Fruit fly (Drosophila melanogaster) whole organism, prepupa: Measurements from ENCODE around the gene CG14961.

Experiments
- Blimp-1 ChIP-seq: fragments of 200-800 bp; sonication (Bioruptor generic); optimal IDR thresholded peaks from 3 replicates; lab custom pipeline; 2017; ENCODE audit warnings: missing biosample characterization, missing genetic modification characterization, mild to moderate bottlenecking, moderate library complexity, missing genetic modification reagents
- CG10631 ChIP-seq: fragments of 200-800 bp; sonication (Bioruptor generic); optimal IDR thresholded peaks from 2 replicates; lab custom pipeline; 2016; ENCODE audit warnings: missing biosample characterization, missing genetic modification characterization
- CG10669 ChIP-seq: fragments of 200-800 bp; sonication (Bioruptor generic); optimal IDR thresholded peaks from 3 replicates; lab custom pipeline; 2018; ENCODE audit warnings: missing biosample characterization, mild to moderate bottlenecking, missing genetic modification characterization, moderate library complexity
- CG11762 ChIP-seq: fragments of 200-800 bp; sonication (Bioruptor generic); optimal IDR thresholded peaks from 3 replicates; lab custom pipeline; 2016; ENCODE audit warnings: missing biosample characterization, missing genetic modification characterization; ENCODE audit not compliant: insufficient read depth
- CG11902 ChIP-seq: fragments of 200-800 bp; sonication (Bioruptor generic); optimal IDR thresholded peaks from 3 replicates; lab custom pipeline; 2016; ENCODE audit warnings: missing biosample characterization, missing genetic modification characterization
- CG15336 ChIP-seq: fragments of 200-800 bp; sonication (Bioruptor generic); IDR thresholded peaks from 2 replicates; pipeline ENCODE4 v1.3.6; 2022; ENCODE audit warnings: missing biosample characterization, missing genetic modification characterization
- CG34406 ChIP-seq: fragments of 200-800 bp; sonication (Bioruptor generic); optimal IDR thresholded peaks from 3 replicates; lab custom pipeline; 2016; ENCODE audit warnings: missing biosample characterization, missing genetic modification characterization
- CG4318 ChIP-seq: fragments of 200-800 bp; sonication (Bioruptor generic); optimal IDR thresholded peaks from 3 replicates; lab custom pipeline; 2017; ENCODE audit warnings: missing biosample characterization, mild to moderate bottlenecking, missing genetic modification characterization
- CG6163 ChIP-seq: fragments of 200-800 bp; sonication (Bioruptor generic); IDR thresholded peaks from 3 replicates; pipeline ENCODE4 v1.3.6; 2022; ENCODE audit warnings: missing biosample characterization, missing genetic modification characterization
- CG8119 ChIP-seq: fragments of 200-800 bp; sonication (Bioruptor generic); IDR thresholded peaks from 3 replicates; pipeline ENCODE4 v1.3.6; 2022; ENCODE audit warnings: missing biosample characterization, missing genetic modification characterization
- CG8319 ChIP-seq: fragments of 200-800 bp; sonication (Bioruptor generic); optimal IDR thresholded peaks from 3 replicates; lab custom pipeline; 2016; ENCODE audit warnings: missing biosample characterization, missing genetic modification characterization
- Eip75B ChIP-seq: fragments of 200-800 bp; sonication (Bioruptor generic); optimal IDR thresholded peaks from 3 replicates; lab custom pipeline; 2016; ENCODE audit warnings: missing biosample characterization, missing genetic modification characterization
- Eip78C ChIP-seq: fragments of 200-800 bp; sonication (Bioruptor generic); peaks from one replicate; lab custom pipeline; 2016; ENCODE audit warnings: missing biosample characterization, missing genetic modification characterization
- Hr38 ChIP-seq: sonication (Bioruptor generic); optimal IDR thresholded peaks from 2 replicates; lab custom pipeline; 2016; ENCODE audit warnings: missing biosample characterization, missing genetic modification characterization
- Hr39 ChIP-seq: fragments of 200-800 bp; sonication (Bioruptor generic); optimal IDR thresholded peaks from 2 replicates; lab custom pipeline; 2016; ENCODE audit warnings: missing biosample characterization, missing genetic modification characterization
- Met ChIP-seq: fragments of 200-800 bp; sonication (Bioruptor generic); optimal IDR thresholded peaks from 3 replicates; lab custom pipeline; 2016; ENCODE audit warnings: missing biosample characterization, missing genetic modification characterization
- OdsH ChIP-seq: fragments of 200-800 bp; sonication (Bioruptor generic); optimal IDR thresholded peaks from 3 replicates; lab custom pipeline; 2016; ENCODE audit warnings: missing biosample characterization, missing genetic modification characterization
- Smox ChIP-seq: fragments of 200-800 bp; sonication (Bioruptor generic); optimal IDR thresholded peaks from 3 replicates; lab custom pipeline; 2016; ENCODE audit warnings: missing biosample characterization, missing genetic modification characterization
- Sox14 ChIP-seq: fragments of 200-800 bp; sonication (Bioruptor generic); optimal IDR thresholded peaks from 3 replicates; lab custom pipeline; 2016; ENCODE audit warnings: missing biosample characterization, missing genetic modification characterization
- achi ChIP-seq: fragments of 200-800 bp; sonication (Bioruptor generic); optimal IDR thresholded peaks from 3 replicates; lab custom pipeline; 2016; ENCODE audit warnings: missing biosample characterization, missing genetic modification characterization
- cyc ChIP-seq: fragments of 200-800 bp; sonication (Bioruptor generic); optimal IDR thresholded peaks from 3 replicates; lab custom pipeline; 2016; ENCODE audit warnings: missing biosample characterization, missing genetic modification characterization
- dac ChIP-seq: fragments of 200-800 bp; sonication (Bioruptor generic); optimal IDR thresholded peaks from 2 replicates; lab custom pipeline; 2017; ENCODE audit warnings: missing biosample characterization, mild to moderate bottlenecking, missing genetic modification characterization
- dsx ChIP-seq: fragments of 200-800 bp; optimal IDR thresholded peaks from 3 replicates; lab custom pipeline; 2019; ENCODE audit warnings: missing biosample characterization, mild to moderate bottlenecking, missing genetic modification characterization, moderate library complexity; ENCODE audit not compliant: poor library complexity, severe bottlenecking
- esn ChIP-seq: fragments of 200-800 bp; sonication (Bioruptor generic); optimal IDR thresholded peaks from 2 replicates; lab custom pipeline; 2016; ENCODE audit warnings: missing biosample characterization, mild to moderate bottlenecking, missing genetic modification characterization, moderate library complexity
- fkh ChIP-seq: fragments of 200-800 bp; sonication (Bioruptor generic); optimal IDR thresholded peaks from 3 replicates; lab custom pipeline; 2017; ENCODE audit warnings: missing biosample characterization, mild to moderate bottlenecking, missing genetic modification characterization, moderate library complexity
- lz ChIP-seq: fragments of 200-800 bp; sonication (Bioruptor generic); optimal IDR thresholded peaks from 3 replicates; lab custom pipeline; 2016; ENCODE audit warnings: missing biosample characterization, missing genetic modification characterization
- spab ChIP-seq: fragments of 200-800 bp; sonication (Bioruptor generic); optimal IDR thresholded peaks from 2 replicates; lab custom pipeline; 2017; ENCODE audit warnings: missing biosample characterization, mild to moderate bottlenecking, missing genetic modification characterization, missing genetic modification reagents
- ss ChIP-seq, 2 experiments: fragments of 200-800 bp; sonication (Bioruptor generic); optimal IDR thresholded peaks; 2 replicates in 1 of 2; 3 replicates in 1 of 2; lab custom pipeline; 2017 to 2018; ENCODE audit warnings: mild to moderate bottlenecking in 2 of 2, missing biosample characterization in 2 of 2, missing genetic modification characterization in 2 of 2, moderate library complexity in 1 of 2
- svp ChIP-seq: fragments of 200-800 bp; sonication (Bioruptor generic); peaks from one replicate; lab custom pipeline; 2016; ENCODE audit warnings: missing biosample characterization, missing genetic modification characterization
- vri ChIP-seq: fragments of 200-800 bp; sonication (Bioruptor generic); optimal IDR thresholded peaks from 3 replicates; lab custom pipeline; 2016; ENCODE audit warnings: missing biosample characterization, mild to moderate bottlenecking, missing genetic modification characterization

Gene CG14961

DNA sequence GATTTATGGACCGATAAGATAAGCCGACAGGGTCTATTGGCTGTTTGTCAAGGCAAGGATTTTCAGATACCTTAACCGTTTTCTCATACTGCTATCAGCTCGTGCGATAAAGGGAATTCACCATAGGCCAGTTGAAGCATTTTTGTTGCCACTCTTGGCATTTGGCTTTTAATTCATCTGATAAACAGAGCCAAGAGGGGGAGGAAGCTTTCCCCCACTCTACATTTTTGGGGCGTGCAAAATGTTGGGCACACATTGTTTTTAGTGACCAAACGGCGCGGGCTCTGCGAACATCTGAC lies 19.9 kb downstream of the CG14961 start:
- TF ChIP-seq CG10631 (GFP tag; lab: Kevin White, UChicago): no peak
- TF ChIP-seq Hr38 (GFP tag; lab: Kevin White, UChicago): no peak
- no peak for TF ChIP-seq CG8119 (GFP tag; lab: Robert Waterston, UW)
- no peak for TF ChIP-seq vri (GFP tag; lab: Kevin White, UChicago)
- TF ChIP-seq Met (GFP tag; lab: Kevin White, UChicago): no peak
- no peak for TF ChIP-seq Smox
- no peak for TF ChIP-seq CG11902 (GFP tag; lab: Kevin White, UChicago)
- no peak for TF ChIP-seq CG11762 (GFP tag; lab: Kevin White, UChicago)
- no peak for TF ChIP-seq lz (GFP tag; lab: Kevin White, UChicago)

- TF ChIP-seq vri (GFP tag; lab: Kevin White, UChicago): peak; percentile 78
- TF ChIP-seq CG34406: no peak
- no peak for TF ChIP-seq CG10669 (GFP tag; lab: Kevin White, UChicago)
Observed at dm6 chr3L:3350572-3351343, 20.9 kb downstream of the CG14961 start.

DNA sequence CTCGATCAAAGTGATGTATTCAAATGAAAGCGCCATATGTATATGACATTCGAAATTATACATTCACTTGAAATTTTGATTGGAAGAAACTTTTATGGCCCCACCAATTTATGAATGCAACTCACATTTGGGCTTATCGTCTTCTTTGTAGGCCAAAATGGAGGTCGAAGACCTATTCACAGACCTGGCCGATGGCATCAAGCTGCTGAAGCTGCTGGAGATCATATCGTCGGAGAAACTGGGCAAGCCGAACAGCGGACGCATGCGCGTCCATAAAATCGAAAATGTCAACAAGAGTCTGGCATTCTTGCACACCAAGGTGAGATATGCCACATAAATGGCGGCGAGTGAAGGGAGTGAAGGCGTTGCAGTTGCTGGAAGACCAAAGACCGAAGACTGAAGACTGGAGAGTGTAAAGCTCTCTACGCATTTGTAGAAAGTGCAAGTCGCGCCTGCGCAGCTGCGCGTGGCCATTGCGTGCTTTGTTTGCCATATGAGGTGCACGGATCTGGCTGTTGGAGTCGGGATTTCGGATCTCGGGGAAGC lies 22.0 kb downstream of the CG14961 start:
- no peak for TF ChIP-seq CG15336 (GFP tag; lab: Robert Waterston, UW)
- no peak for TF ChIP-seq esn (GFP tag; lab: Kevin White, UChicago)
- TF ChIP-seq Eip75B (GFP tag; lab: Kevin White, UChicago): no peak
- TF ChIP-seq cyc: no peak
- TF ChIP-seq Eip78C (GFP tag; lab: Kevin White, UChicago): no peak
- no peak for TF ChIP-seq CG8319 (GFP tag; lab: Kevin White, UChicago)
- no peak for TF ChIP-seq Hr38 (GFP tag; lab: Kevin White, UChicago)
- no peak for TF ChIP-seq CG11902 (GFP tag; lab: Kevin White, UChicago)
- no peak for TF ChIP-seq Met (GFP tag; lab: Kevin White, UChicago)
- TF ChIP-seq dsx (GFP tag; lab: Kevin White, UChicago): no peak
- TF ChIP-seq achi (GFP tag; lab: Kevin White, UChicago): no peak
- TF ChIP-seq OdsH (GFP tag; lab: Kevin White, UChicago): no peak
- no peak for TF ChIP-seq CG10669 (GFP tag; lab: Kevin White, UChicago)
- TF ChIP-seq dac: no peak
- no peak for TF ChIP-seq Smox
- TF ChIP-seq svp (GFP tag; lab: Kevin White, UChicago): no peak
- TF ChIP-seq Hr39 (GFP tag; lab: Kevin White, UChicago): no peak
- TF ChIP-seq CG6163: no peak
- TF ChIP-seq fkh (GFP tag; lab: Kevin White, UChicago): no peak

DNA sequence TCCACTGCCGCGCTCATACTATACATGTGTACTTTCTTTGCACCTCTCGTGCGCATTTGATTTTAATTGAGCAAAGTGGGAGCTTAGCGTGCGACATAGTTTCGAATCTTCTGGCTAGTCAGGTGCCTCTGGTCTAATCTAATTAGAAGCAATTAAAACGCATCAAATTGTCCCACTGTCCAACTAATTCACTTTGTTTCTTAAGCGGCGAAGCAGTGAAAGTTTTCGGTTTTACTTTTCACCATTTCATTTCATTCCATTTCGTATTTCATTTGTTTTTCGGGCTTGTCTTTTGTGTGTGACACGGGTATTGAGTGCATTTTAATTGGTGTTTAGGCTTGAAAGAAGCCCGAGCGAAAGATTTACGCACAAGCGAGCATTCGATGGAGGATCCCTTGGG lies 22.7 kb downstream of the CG14961 start:
- TF ChIP-seq CG8319 (GFP tag; lab: Kevin White, UChicago) (no peak), Blimp-1 (GFP tag; lab: Kevin White, UChicago) (peak; percentile 44)

DNA sequence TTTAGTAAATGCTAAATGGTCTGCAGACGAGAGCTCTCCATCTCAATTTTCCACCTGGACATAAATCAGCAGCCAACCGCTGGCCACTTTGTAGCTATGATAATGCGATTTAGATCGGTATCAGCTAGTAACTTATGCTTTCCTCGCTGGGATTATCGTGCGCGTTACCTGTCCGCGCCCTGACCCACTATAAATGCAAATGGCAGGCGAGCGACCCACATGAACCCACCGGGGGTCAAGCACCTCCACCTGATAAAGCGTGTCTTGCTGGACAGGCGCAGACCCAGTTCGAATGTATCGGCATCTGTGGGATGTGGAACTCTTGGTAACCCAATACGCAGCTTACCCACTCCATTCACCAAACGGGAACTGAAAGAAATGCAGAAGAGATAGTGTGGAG lies 23.4 kb downstream of the CG14961 start:
- TF ChIP-seq svp (GFP tag; lab: Kevin White, UChicago) (peak; percentile 77), spab (GFP tag; lab: Kevin White, UChicago) (no peak)

- no peak for TF ChIP-seq ss (GFP tag; optimal IDR thresholded peaks at IDR 0.05; lab: Kevin White, UChicago)
- TF ChIP-seq CG10631 (GFP tag; lab: Kevin White, UChicago): no peak
- no peak for TF ChIP-seq spab (GFP tag; lab: Kevin White, UChicago)
- TF ChIP-seq CG4318 (GFP tag; lab: Kevin White, UChicago): no peak
- no peak for TF ChIP-seq svp (GFP tag; lab: Kevin White, UChicago)
- no peak for TF ChIP-seq Hr39 (GFP tag; lab: Kevin White, UChicago)
- no peak for TF ChIP-seq Sox14
- TF ChIP-seq CG11762 (GFP tag; lab: Kevin White, UChicago): no peak
- no peak for TF ChIP-seq CG8319 (GFP tag; lab: Kevin White, UChicago)
- TF ChIP-seq OdsH (GFP tag; lab: Kevin White, UChicago): no peak
- no peak for TF ChIP-seq CG11902 (GFP tag; lab: Kevin White, UChicago)
Observed at dm6 chr3L:3369256-3369655, 39.4 kb downstream of the CG14961 start, which contains the start of gene Drs. Gene Drs (plus strand): TSS chr3L:3369556.
